Worm (Caenorhabditis elegans): ENCODE results near the gene nstp-7.

Gene nstp-7

ce11 chrV:559940-560339 lies 21.8 kb upstream of the nstp-7 start, which contains the start of gene srx-7:
Gene srx-7, plus strand, starts transcription at chrV:560195.
- no peak for TF ChIP-seq madf-2 (tag; optimal IDR thresholded peaks at IDR 0.05)
- TF ChIP-seq ttx-3 (tag; optimal IDR thresholded peaks at IDR 0.05), result no peak
- TF ChIP-seq K02D7.2 (tag; optimal IDR thresholded peaks at IDR 0.05), result no peak
- no peak for TF ChIP-seq rnt-1 (tag; optimal IDR thresholded peaks at IDR 0.05)
- TF ChIP-seq hlh-15 (tag; optimal IDR thresholded peaks at IDR 0.05), result no peak
- TF ChIP-seq F13H6.1 (tag; optimal IDR thresholded peaks at IDR 0.05), result no peak
- TF ChIP-seq pha-2 (tag; optimal IDR thresholded peaks at IDR 0.05), result no peak
- no peak for TF ChIP-seq npax-4 (tag; optimal IDR thresholded peaks at IDR 0.05)
- TF ChIP-seq fax-1 (tag; optimal IDR thresholded peaks at IDR 0.05), result no peak
- TF ChIP-seq ceh-9 (tag; optimal IDR thresholded peaks at IDR 0.05), result no peak
- TF ChIP-seq lin-11 (tag; optimal IDR thresholded peaks at IDR 0.05), result no peak
- no peak for TF ChIP-seq ceh-22 (tag; optimal IDR thresholded peaks at IDR 0.05)

- TF ChIP-seq nhr-232 (tag; optimal IDR thresholded peaks at IDR 0.05) (no peak), pros-1 (tag; optimal IDR thresholded peaks at IDR 0.05) (no peak)
These were observed 18.9 kb upstream of the nstp-7 start, which contains the start of gene C14C6.2 for ce11 chrV:562834-563233. Gene C14C6.2, plus strand, starts transcription at chrV:563134.

- TF ChIP-seq tbx-7 (tag; optimal IDR thresholded peaks at IDR 0.05) (no peak), ref-2 (tag; optimal IDR thresholded peaks at IDR 0.05) (no peak), hlh-13 (GFP tag; optimal IDR thresholded peaks at IDR 0.05) (no peak), ceh-19 (GFP tag; optimal IDR thresholded peaks at IDR 0.05) (no peak), lin-11 (tag; optimal IDR thresholded peaks at IDR 0.05) (no peak), ceh-14 (tag; optimal IDR thresholded peaks at IDR 0.05) (no peak), pag-3 (tag; optimal IDR thresholded peaks at IDR 0.05; ENCODE audit: borderline replicate concordance) (no peak), Y22D7AL.16 (tag; optimal IDR thresholded peaks at IDR 0.05) (no peak), T23F11.4 (GFP tag; optimal IDR thresholded peaks at IDR 0.05) (no peak), lim-6 (tag; optimal IDR thresholded peaks at IDR 0.05) (no peak), syd-9 (tag; optimal IDR thresholded peaks at IDR 0.05) (no peak), hlh-30 (tag; optimal IDR thresholded peaks at IDR 0.05; ENCODE audit: insufficient read depth) (no peak)
These were observed 15.7 kb upstream of the nstp-7 start, which contains the start of gene sri-73 for ce11 chrV:565984-566383. Gene sri-73, minus strand, starts transcription at chrV:566084.

ce11 chrV:568105-568504 lies 13.6 kb upstream of the nstp-7 start, which contains the start of gene sri-72:
Gene sri-72, minus strand, starts transcription at chrV:568205.
- TF ChIP-seq ama-1 (optimal IDR thresholded peaks at IDR 0.05) (no peak), tbx-2 (tag; optimal IDR thresholded peaks at IDR 0.05) (no peak), T23F11.4 (GFP tag; optimal IDR thresholded peaks at IDR 0.05) (no peak), nhr-11 (tag; optimal IDR thresholded peaks at IDR 0.05) (no peak), madf-2 (tag; optimal IDR thresholded peaks at IDR 0.05) (no peak), pag-3 (tag; optimal IDR thresholded peaks at IDR 0.05; ENCODE audit: borderline replicate concordance) (no peak)

- TF ChIP-seq fax-1 (tag; optimal IDR thresholded peaks at IDR 0.05) (no peak), C38D4.7 (GFP tag; optimal IDR thresholded peaks at IDR 0.05) (no peak), T23F11.4 (GFP tag; optimal IDR thresholded peaks at IDR 0.05) (no peak), hlh-15 (tag; optimal IDR thresholded peaks at IDR 0.05) (no peak), ceh-9 (tag; optimal IDR thresholded peaks at IDR 0.05) (no peak), ref-2 (tag; optimal IDR thresholded peaks at IDR 0.05) (no peak), ceh-6 (GFP tag; optimal IDR thresholded peaks at IDR 0.05) (no peak), mec-3 (tag; optimal IDR thresholded peaks at IDR 0.05; ENCODE audit: borderline replicate concordance) (no peak), ceh-30 (tag; optimal IDR thresholded peaks at IDR 0.05) (no peak), K02D7.2 (tag; optimal IDR thresholded peaks at IDR 0.05) (no peak), fkh-10 (GFP tag; optimal IDR thresholded peaks at IDR 0.05) (no peak), nfya-1 (tag; optimal IDR thresholded peaks at IDR 0.05) (no peak), nhr-232 (tag; optimal IDR thresholded peaks at IDR 0.05) (no peak), tbx-2 (tag; optimal IDR thresholded peaks at IDR 0.05) (no peak), che-1 (tag; optimal IDR thresholded peaks at IDR 0.05) (no peak), rnt-1 (tag; optimal IDR thresholded peaks at IDR 0.05) (no peak), ceh-31 (tag; optimal IDR thresholded peaks at IDR 0.05) (no peak), hlh-8 (tag; optimal IDR thresholded peaks at IDR 0.05) (no peak), ceh-22 (tag; optimal IDR thresholded peaks at IDR 0.05) (no peak)
These were observed 7.1 kb upstream of the nstp-7 start, which contains the start of gene C14C6.13 for ce11 chrV:574639-575038. Gene C14C6.13, minus strand, starts transcription at chrV:574739.
